Worm (Caenorhabditis elegans): ENCODE measurements around the gene cyp-32A1.

ce11 chrV:7814601-7815000 lies 33.0 kb downstream of the cyp-32A1 start, which contains the start of gene ZK742.6:
- no peak for TF ChIP-seq klf-2 (GFP tag; conservative IDR thresholded peaks at IDR 0.05)
- TF ChIP-seq flt-1 (GFP tag; IDR thresholded peaks at IDR 0.05) = no peak
- TF ChIP-seq tab-1 (GFP tag; IDR thresholded peaks at IDR 0.05) = no peak
- TF ChIP-seq cog-1 (tag; optimal IDR thresholded peaks at IDR 0.05) = no peak
- TF ChIP-seq ref-1 (GFP tag; conservative IDR thresholded peaks at IDR 0.05) = no peak
- no peak for TF ChIP-seq ztf-29 (GFP tag; IDR thresholded peaks at IDR 0.05)
- no peak for TF ChIP-seq T22C8.4 (GFP tag; IDR thresholded peaks at IDR 0.05)
- TF ChIP-seq med-1 (GFP tag; optimal IDR thresholded peaks at IDR 0.05; ENCODE audit: insufficient read depth) = no peak
